Fruit fly (Drosophila melanogaster) whole organism, embryonic: ENCODE measurements around the gene Blimp-1.

Experiments
- Aef1 ChIP-seq: fragments of 200-800 bp; sonication (Bioruptor generic); IDR thresholded peaks from 3 replicates; pipeline ENCODE4 v1.3.6; 2022; ENCODE audit warnings: missing biosample characterization, missing genetic modification characterization
- BtbVII ChIP-seq: fragments of 200-800 bp; sonication (Bioruptor generic); optimal IDR thresholded peaks from 3 replicates; lab custom pipeline; 2017; ENCODE audit warnings: missing biosample characterization, mild to moderate bottlenecking, missing genetic modification characterization
- CG10147 ChIP-seq: fragments of 200-800 bp; sonication (Bioruptor generic); optimal IDR thresholded peaks from 2 replicates; lab custom pipeline; 2019; ENCODE audit warnings: missing biosample characterization, mild to moderate bottlenecking, missing genetic modification characterization, moderate library complexity
- CG10565 ChIP-seq: fragments of 200-800 bp; sonication (Bioruptor generic); optimal IDR thresholded peaks from 3 replicates; lab custom pipeline; 2016; ENCODE audit warnings: missing biosample characterization, mild to moderate bottlenecking, missing genetic modification characterization
- CG15514 ChIP-seq: fragments of 200-800 bp; sonication (Bioruptor generic); optimal IDR thresholded peaks from 3 replicates; lab custom pipeline; 2017; ENCODE audit warnings: missing biosample characterization, missing genetic modification characterization, mild to moderate bottlenecking, moderate library complexity, missing genetic modification reagents
- CG16779 ChIP-seq: fragments of 200-800 bp; sonication (Bioruptor generic); IDR thresholded peaks from 2 replicates; pipeline ENCODE4 v1.3.6; 2022; ENCODE audit warnings: missing biosample characterization, missing genetic modification characterization
- CG17568 ChIP-seq: fragments of 200-800 bp; sonication (Bioruptor generic); optimal IDR thresholded peaks from 2 replicates; lab custom pipeline; 2018; ENCODE audit warnings: missing biosample characterization, mild to moderate bottlenecking, missing genetic modification characterization, moderate library complexity
- CG17802 ChIP-seq: fragments of 200-800 bp; sonication (Bioruptor generic); optimal IDR thresholded peaks from 2 replicates; lab custom pipeline; 2018; ENCODE audit warnings: missing biosample characterization, mild to moderate bottlenecking, missing genetic modification characterization, moderate library complexity
- CG2889 ChIP-seq: fragments of 200-800 bp; sonication (Bioruptor generic); IDR thresholded peaks from 3 replicates; pipeline ENCODE4 v1.3.6; 2022; ENCODE audit warnings: missing biosample characterization, missing genetic modification characterization
- CG31224 ChIP-seq: fragments of 200-800 bp; sonication (Bioruptor generic); IDR thresholded peaks from 2 replicates; pipeline ENCODE4 v1.3.6; 2022; ENCODE audit warnings: missing biosample characterization, missing genetic modification characterization
- CG34422 ChIP-seq: fragments of 200-800 bp; sonication (Bioruptor generic); IDR thresholded peaks from 3 replicates; pipeline ENCODE4 v1.3.6; 2022; ENCODE audit warnings: missing biosample characterization, missing genetic modification characterization
- CG4282 ChIP-seq: fragments of 200-800 bp; sonication (Bioruptor generic); optimal IDR thresholded peaks from 2 replicates; lab custom pipeline; 2016; ENCODE audit warnings: missing biosample characterization, missing genetic modification characterization
- CG4424 ChIP-seq: fragments of 200-800 bp; sonication (Bioruptor generic); optimal IDR thresholded peaks from 3 replicates; lab custom pipeline; 2016; ENCODE audit warnings: missing biosample characterization, missing genetic modification characterization
- CG5953 ChIP-seq: fragments of 200-800 bp; sonication (Bioruptor generic); IDR thresholded peaks from 2 replicates; pipeline ENCODE4 v1.3.6; 2022; ENCODE audit warnings: missing biosample characterization, missing genetic modification characterization
- CG6254 ChIP-seq: fragments of 200-800 bp; sonication (Bioruptor generic); optimal IDR thresholded peaks from 3 replicates; lab custom pipeline; 2017; ENCODE audit warnings: mild to moderate bottlenecking, missing biosample characterization, missing genetic modification reagents, missing genetic modification characterization
- CG6689 ChIP-seq: fragments of 200-800 bp; sonication (Bioruptor generic); IDR thresholded peaks from 2 replicates; pipeline ENCODE4 v1.3.6; 2022; ENCODE audit warnings: missing biosample characterization, missing genetic modification characterization
- CG7357 ChIP-seq: fragments of 200-800 bp; sonication (Bioruptor generic); IDR thresholded peaks from 3 replicates; pipeline ENCODE4 v1.3.6; 2022; ENCODE audit warnings: missing biosample characterization, missing genetic modification characterization
- CG9609 ChIP-seq: fragments of 200-800 bp; sonication (Bioruptor generic); optimal IDR thresholded peaks from 3 replicates; lab custom pipeline; 2016; ENCODE audit warnings: missing biosample characterization, missing genetic modification characterization
- CG9876 ChIP-seq: fragments of 200-800 bp; sonication (Bioruptor generic); optimal IDR thresholded peaks from 2 replicates; lab custom pipeline; 2016; ENCODE audit warnings: missing biosample characterization, missing genetic modification characterization
- CG9932 ChIP-seq: fragments of 200-800 bp; sonication (Bioruptor generic); IDR thresholded peaks from 2 replicates; pipeline ENCODE4 v1.3.6; 2022; ENCODE audit warnings: missing biosample characterization, missing genetic modification characterization
- CkIIα-i1 ChIP-seq: fragments of 200-800 bp; sonication (Bioruptor generic); IDR thresholded peaks from 2 replicates; pipeline ENCODE4 v1.3.6; 2022; ENCODE audit warnings: missing biosample characterization, missing genetic modification characterization
- Dbx ChIP-seq: fragments of 200-800 bp; sonication (Bioruptor generic); IDR thresholded peaks from 3 replicates; pipeline ENCODE4 v1.3.6; 2022; ENCODE audit warnings: missing biosample characterization, missing genetic modification characterization
- Elba2 ChIP-seq: fragments of 200-800 bp; sonication (Bioruptor generic); optimal IDR thresholded peaks from 3 replicates; lab custom pipeline; 2016; ENCODE audit warnings: missing biosample characterization, missing genetic modification characterization
- Ets65A ChIP-seq: fragments of 200-800 bp; sonication (Bioruptor generic); peaks from one replicate; lab custom pipeline; 2016; ENCODE audit warnings: missing biosample characterization, missing genetic modification characterization
- H2.0 ChIP-seq: fragments of 200-800 bp; sonication (Bioruptor generic); IDR thresholded peaks from 2 replicates; pipeline ENCODE4 v1.3.6; 2022; ENCODE audit warnings: missing biosample characterization, missing genetic modification characterization
- Meics ChIP-seq: fragments of 200-800 bp; sonication (Bioruptor generic); optimal IDR thresholded peaks from 2 replicates; lab custom pipeline; 2017; ENCODE audit warnings: missing biosample characterization, mild to moderate bottlenecking, missing genetic modification characterization
- Myb ChIP-seq: fragments of 200-800 bp; sonication (Bioruptor generic); optimal IDR thresholded peaks from 2 replicates; lab custom pipeline; 2016; ENCODE audit warnings: missing biosample characterization, missing genetic modification characterization
- Oli ChIP-seq: fragments of 200-800 bp; sonication (Bioruptor generic); optimal IDR thresholded peaks from 2 replicates; lab custom pipeline; 2018; ENCODE audit warnings: missing biosample characterization, mild to moderate bottlenecking, missing genetic modification characterization, moderate library complexity
- Scr ChIP-seq: fragments of 200-800 bp; sonication (Bioruptor generic); IDR thresholded peaks from 2 replicates; pipeline ENCODE4 v1.3.6; 2022; ENCODE audit warnings: missing biosample characterization, missing genetic modification characterization; ENCODE audit not compliant: partially characterized antibody
- Taf1 ChIP-seq: fragments of 200-800 bp; sonication (Bioruptor generic); IDR thresholded peaks from 2 replicates; pipeline ENCODE4 v1.3.6; 2022; ENCODE audit warnings: missing biosample characterization, missing genetic modification characterization
- Trl ChIP-seq, 3 experiments: fragments of >200 bp in 2 of 3; fragments of 200-800 bp in 1 of 3; sonication (Bioruptor generic) in 1 of 3; optimal IDR thresholded peaks; 2 replicates in 1 of 3; 3 replicates in 2 of 3; lab custom pipeline; 2016 to 2017; ENCODE audit warnings: missing biosample characterization in 1 of 3, missing genetic modification characterization in 1 of 3
- ac ChIP-seq: fragments of 200-800 bp; sonication (Bioruptor generic); optimal IDR thresholded peaks from 3 replicates; lab custom pipeline; 2017; ENCODE audit warnings: missing biosample characterization, mild to moderate bottlenecking, missing genetic modification characterization
- aop ChIP-seq: fragments of 200-800 bp; sonication (Bioruptor generic); IDR thresholded peaks from 2 replicates; pipeline ENCODE4 v1.3.6; 2022; ENCODE audit warnings: missing biosample characterization, missing genetic modification characterization
- ato ChIP-seq: fragments of 200-800 bp; sonication (Bioruptor generic); IDR thresholded peaks from 2 replicates; pipeline ENCODE4 v1.3.6; 2022; ENCODE audit warnings: missing biosample characterization, missing genetic modification characterization; ENCODE audit not compliant: partially characterized antibody
- bcd ChIP-seq: fragments of 200-800 bp; sonication (Bioruptor generic); optimal IDR thresholded peaks from 2 replicates; lab custom pipeline; 2017; ENCODE audit warnings: missing biosample characterization, mild to moderate bottlenecking, missing genetic modification characterization
- crc ChIP-seq: fragments of 200-800 bp; sonication (Bioruptor generic); optimal IDR thresholded peaks from 2 replicates; lab custom pipeline; 2016; ENCODE audit warnings: missing biosample characterization, missing genetic modification characterization
- en ChIP-seq: fragments of 200-800 bp; sonication (Bioruptor generic); optimal IDR thresholded peaks from 2 replicates; lab custom pipeline; 2016; ENCODE audit warnings: missing biosample characterization, missing genetic modification characterization
- ftz-f1 ChIP-seq: fragments of 200-800 bp; sonication (Bioruptor generic); optimal IDR thresholded peaks from 2 replicates; lab custom pipeline; 2016; ENCODE audit warnings: missing biosample characterization, missing genetic modification characterization
- fu2 ChIP-seq: fragments of 200-800 bp; sonication (Bioruptor generic); optimal IDR thresholded peaks from 2 replicates; lab custom pipeline; 2016; ENCODE audit warnings: missing biosample characterization, missing genetic modification characterization
- jigr1 ChIP-seq: fragments of 200-800 bp; sonication (Bioruptor generic); IDR thresholded peaks from 3 replicates; pipeline ENCODE4 v1.3.6; 2022; ENCODE audit warnings: missing biosample characterization, missing genetic modification characterization
- klu ChIP-seq: fragments of 200-800 bp; sonication (Bioruptor generic); IDR thresholded peaks from 2 replicates; pipeline ENCODE4 v1.3.6; 2022; ENCODE audit warnings: missing biosample characterization, missing genetic modification characterization
- mam ChIP-seq: fragments of 200-800 bp; sonication (Bioruptor generic); optimal IDR thresholded peaks from 3 replicates; lab custom pipeline; 2016; ENCODE audit warnings: missing biosample characterization, missing genetic modification characterization
- nau ChIP-seq: fragments of 200-800 bp; sonication (Bioruptor generic); optimal IDR thresholded peaks from 3 replicates; lab custom pipeline; 2017; ENCODE audit warnings: missing biosample characterization, mild to moderate bottlenecking, missing genetic modification characterization, missing genetic modification reagents
- nmo ChIP-seq: fragments of 200-800 bp; sonication (Bioruptor generic); optimal IDR thresholded peaks from 2 replicates; lab custom pipeline; 2018; ENCODE audit warnings: missing biosample characterization, mild to moderate bottlenecking, missing genetic modification characterization, moderate library complexity
- repo ChIP-seq: fragments of 200-800 bp; sonication (Bioruptor generic); optimal IDR thresholded peaks from 2 replicates; lab custom pipeline; 2016; ENCODE audit warnings: missing biosample characterization, missing genetic modification characterization
- ro ChIP-seq: fragments of 200-800 bp; sonication (Bioruptor generic); IDR thresholded peaks from 2 replicates; pipeline ENCODE4 v1.3.6; 2022; ENCODE audit warnings: missing biosample characterization, missing genetic modification characterization
- sima ChIP-seq: fragments of 200-800 bp; sonication (Bioruptor generic); optimal IDR thresholded peaks from 2 replicates; lab custom pipeline; 2016; ENCODE audit warnings: missing biosample characterization, missing genetic modification characterization
- tna ChIP-seq: fragments of 200-800 bp; sonication (Bioruptor generic); IDR thresholded peaks from 2 replicates; pipeline ENCODE4 v1.3.6; 2022; ENCODE audit warnings: missing biosample characterization, missing genetic modification characterization; ENCODE audit not compliant: partially characterized antibody
- tup ChIP-seq: fragments of 200-800 bp; sonication (Bioruptor generic); optimal IDR thresholded peaks from 2 replicates; lab custom pipeline; 2016; ENCODE audit warnings: missing biosample characterization, mild to moderate bottlenecking, missing genetic modification characterization, moderate library complexity
- vfl ChIP-seq: fragments of 200-800 bp; sonication (Bioruptor generic); optimal IDR thresholded peaks from 2 replicates; lab custom pipeline; 2016; ENCODE audit warnings: missing biosample characterization, missing genetic modification characterization
- wdn ChIP-seq: fragments of 200-800 bp; sonication (Bioruptor generic); IDR thresholded peaks from 2 replicates; pipeline ENCODE4 v1.3.6; 2022; ENCODE audit warnings: missing biosample characterization, missing genetic modification characterization

The Blimp-1 gene

DNA sequence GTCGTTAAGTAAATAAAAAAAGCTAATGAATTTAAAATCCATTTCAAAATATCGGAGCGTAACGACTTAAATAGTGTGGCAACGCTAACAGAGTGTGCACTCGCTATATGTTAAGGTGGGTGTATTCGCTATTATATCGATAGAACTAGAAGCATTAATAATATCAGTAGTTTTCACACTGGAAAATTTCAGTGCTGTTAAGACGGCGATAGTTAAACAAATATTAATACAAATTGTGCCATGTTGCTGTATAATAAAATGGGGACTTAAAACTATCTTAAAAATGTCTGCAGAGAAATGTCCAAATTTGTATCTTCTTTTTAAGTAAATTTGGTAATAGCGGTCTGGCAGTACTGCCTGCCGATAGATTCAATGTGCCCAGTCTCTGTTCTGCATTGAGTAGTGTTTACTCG lies 47.5 kb upstream of the Blimp-1 start (continued):
- TF ChIP-seq vfl (GFP tag; lab: Kevin White, UChicago): peak; percentile 87
- TF ChIP-seq nmo (GFP tag; lab: Kevin White, UChicago): peak; percentile 94
- no peak for TF ChIP-seq CG17568 (GFP tag; lab: Kevin White, UChicago)
- TF ChIP-seq sima (GFP tag; lab: Kevin White, UChicago): peak; percentile 51
- peak; percentile 72 for TF ChIP-seq CG4282 (GFP tag; lab: Kevin White, UChicago)
- TF ChIP-seq CG9609: peak; percentile 89
- peak; percentile 100 for TF ChIP-seq Ets65A (GFP tag; lab: Kevin White, UChicago)
- TF ChIP-seq mam (GFP tag; lab: Kevin White, UChicago): peak; percentile 95
- peak; percentile 18 for TF ChIP-seq CG6254 (GFP tag; lab: Kevin White, UChicago)
- peak; percentile 86 for TF ChIP-seq aop (GFP tag; lab: Robert Waterston, UW)
- TF ChIP-seq Aef1: peak; percentile 94
- peak; percentile 92 for TF ChIP-seq CG34422 (GFP tag; lab: Robert Waterston, UW)
- peak; percentile 75 for TF ChIP-seq repo (GFP tag; lab: Kevin White, UChicago)
- TF ChIP-seq ro: peak; percentile 67
- TF ChIP-seq Dbx (GFP tag; lab: Robert Waterston, UW): peak; percentile 91
- TF ChIP-seq CG10147 (GFP tag; lab: Kevin White, UChicago): no peak
- TF ChIP-seq CkIIα-i1: peak; percentile 77
- peak; percentile 99 for TF ChIP-seq Myb (GFP tag; lab: Kevin White, UChicago)
- TF ChIP-seq fu2 (GFP tag; lab: Kevin White, UChicago): peak; percentile 87
- peak; percentile 47 for TF ChIP-seq en (GFP tag; lab: Kevin White, UChicago)
- TF ChIP-seq Scr: peak; percentile 90
- peak; percentile 96 for TF ChIP-seq CG9932
- TF ChIP-seq CG5953 (GFP tag; lab: Robert Waterston, UW): peak; percentile 85
- peak; percentile 70 for TF ChIP-seq crc
- peak; percentile 84 for TF ChIP-seq CG31224 (GFP tag; lab: Robert Waterston, UW)
- TF ChIP-seq CG2889 (GFP tag; lab: Robert Waterston, UW): peak; percentile 89
- TF ChIP-seq jigr1 (GFP tag; lab: Robert Waterston, UW): peak; percentile 86; the same call in 2 of the 3 replicates
- TF ChIP-seq ftz-f1 (GFP tag; lab: Kevin White, UChicago): no peak
- TF ChIP-seq CG7357 (GFP tag; lab: Robert Waterston, UW): peak; percentile 95
- peak; percentile 67 for TF ChIP-seq Oli
- peak in 1 of 2 experiments; percentile 12 for TF ChIP-seq Trl (optimal IDR thresholded peaks at IDR 0.05; lab: Kevin White, UChicago)
- peak; percentile 82 for TF ChIP-seq Trl (GFP tag; optimal IDR thresholded peaks at IDR 0.05; lab: Kevin White, UChicago)
- peak; percentile 90 for TF ChIP-seq CG6689 (GFP tag; lab: Robert Waterston, UW)
- TF ChIP-seq CG16779 (GFP tag; lab: Robert Waterston, UW): peak; percentile 59; the same call in 1 of the 2 replicates
- peak; percentile 92 for TF ChIP-seq klu (GFP tag; lab: Robert Waterston, UW)
- TF ChIP-seq CG15514 (GFP tag; lab: Kevin White, UChicago): peak; percentile 90
- peak; percentile 82 for TF ChIP-seq Taf1 (GFP tag; lab: Robert Waterston, UW)
- peak; percentile 82 for TF ChIP-seq CG4424 (GFP tag; lab: Kevin White, UChicago)
- no peak for TF ChIP-seq ac (GFP tag; lab: Kevin White, UChicago)
- peak; percentile 36 for TF ChIP-seq CG10565
- TF ChIP-seq BtbVII (GFP tag; lab: Kevin White, UChicago): no peak
- no peak; the same call in 1 of the 2 replicates for TF ChIP-seq tna
- TF ChIP-seq Meics (GFP tag; lab: Kevin White, UChicago): peak; percentile 79
- no peak for TF ChIP-seq nau (GFP tag; lab: Kevin White, UChicago)
- peak; percentile 78 for TF ChIP-seq CG9876 (GFP tag; lab: Kevin White, UChicago)
- TF ChIP-seq CG17802: peak; percentile 94
- peak; percentile 85 for TF ChIP-seq wdn (GFP tag; lab: Robert Waterston, UW)
- peak; percentile 60; the same call in 1 of the 2 replicates for TF ChIP-seq ato (GFP tag; lab: Robert Waterston, UW)
- peak; percentile 82 for TF ChIP-seq bcd (GFP tag; lab: Kevin White, UChicago)
- peak; percentile 44 for TF ChIP-seq tup (GFP tag; lab: Kevin White, UChicago)
- TF ChIP-seq Elba2: peak; percentile 46
- TF ChIP-seq H2.0 (GFP tag; lab: Robert Waterston, UW): peak; percentile 90
